Fruit fly (Drosophila melanogaster) whole organism, embryonic: Measurements from ENCODE around the gene CG2182.

ENCODE experiments used
- BtbVII ChIP-seq: fragments of 200-800 bp; sonication (Bioruptor generic); optimal IDR thresholded peaks from 3 replicates; lab custom pipeline; 2017; ENCODE audit warnings: missing biosample characterization, mild to moderate bottlenecking, missing genetic modification characterization
- CG10431 ChIP-seq: fragments of 200-800 bp; sonication (Bioruptor generic); optimal IDR thresholded peaks from 3 replicates; lab custom pipeline; 2018; ENCODE audit warnings: missing biosample characterization, mild to moderate bottlenecking, missing genetic modification characterization
- CG11695 ChIP-seq: fragments of 200-800 bp; sonication (Bioruptor generic); IDR thresholded peaks from 3 replicates; pipeline ENCODE4 v1.3.6; 2022; ENCODE audit warnings: missing biosample characterization, missing genetic modification characterization
- CG15601 ChIP-seq: fragments of 200-800 bp; sonication (Bioruptor generic); optimal IDR thresholded peaks from 3 replicates; lab custom pipeline; 2019; ENCODE audit warnings: missing biosample characterization, mild to moderate bottlenecking, missing genetic modification characterization, moderate library complexity
- CG16779 ChIP-seq: fragments of 200-800 bp; sonication (Bioruptor generic); IDR thresholded peaks from 2 replicates; pipeline ENCODE4 v1.3.6; 2022; ENCODE audit warnings: missing biosample characterization, missing genetic modification characterization
- CG17328 ChIP-seq: fragments of 200-800 bp; sonication (Bioruptor generic); IDR thresholded peaks from 2 replicates; pipeline ENCODE4 v1.3.6; 2022; ENCODE audit warnings: missing biosample characterization, missing genetic modification characterization
- CG18599 ChIP-seq: fragments of 200-800 bp; sonication (Bioruptor generic); optimal IDR thresholded peaks from 3 replicates; lab custom pipeline; 2017; ENCODE audit warnings: missing biosample characterization, missing genetic modification characterization, mild to moderate bottlenecking, moderate library complexity, missing genetic modification reagents
- CG30020 ChIP-seq: fragments of 200-800 bp; optimal IDR thresholded peaks from 2 replicates; lab custom pipeline; 2019; ENCODE audit warnings: missing biosample characterization, mild to moderate bottlenecking, missing genetic modification characterization, moderate library complexity
- CG3726 ChIP-seq: fragments of 200-800 bp; sonication (Bioruptor generic); IDR thresholded peaks from 3 replicates; pipeline ENCODE4, ENCODE4 v1.3.6; 2022; ENCODE audit warnings: missing biosample characterization, missing genetic modification characterization
- CG4282 ChIP-seq: fragments of 200-800 bp; sonication (Bioruptor generic); optimal IDR thresholded peaks from 2 replicates; lab custom pipeline; 2016; ENCODE audit warnings: missing biosample characterization, missing genetic modification characterization
- CG4424 ChIP-seq: fragments of 200-800 bp; sonication (Bioruptor generic); optimal IDR thresholded peaks from 3 replicates; lab custom pipeline; 2016; ENCODE audit warnings: missing biosample characterization, missing genetic modification characterization
- CG4820 ChIP-seq: fragments of 200-800 bp; sonication (Bioruptor generic); optimal IDR thresholded peaks from 3 replicates; lab custom pipeline; 2016; ENCODE audit warnings: missing biosample characterization, missing genetic modification characterization
- CG5180 ChIP-seq: fragments of 200-800 bp; sonication (Bioruptor generic); optimal IDR thresholded peaks from 3 replicates; lab custom pipeline; 2017; ENCODE audit warnings: missing biosample characterization, missing genetic modification characterization, mild to moderate bottlenecking, moderate library complexity, missing genetic modification reagents
- CG6683 ChIP-seq: fragments of 200-800 bp; sonication (Bioruptor generic); optimal IDR thresholded peaks from 2 replicates; lab custom pipeline; 2017; ENCODE audit warnings: missing biosample characterization, mild to moderate bottlenecking, missing genetic modification characterization, missing genetic modification reagents
- CG7839 ChIP-seq: fragments of 200-800 bp; sonication (Bioruptor generic); optimal IDR thresholded peaks from 3 replicates; lab custom pipeline; 2018; ENCODE audit warnings: missing biosample characterization, mild to moderate bottlenecking, missing genetic modification characterization, moderate library complexity
- CG8290 ChIP-seq, 3 experiments: fragments of 200-800 bp; sonication (Bioruptor generic); optimal IDR thresholded peaks; 2 replicates each; lab custom pipeline; 2016 to 2019; ENCODE audit warnings: missing biosample characterization in 3 of 3, missing genetic modification characterization in 3 of 3, mild to moderate bottlenecking in 2 of 3, moderate library complexity in 1 of 3
- CG8359 ChIP-seq: fragments of 200-800 bp; sonication (Bioruptor generic); optimal IDR thresholded peaks from 2 replicates; lab custom pipeline; 2017; ENCODE audit warnings: missing biosample characterization, mild to moderate bottlenecking, missing genetic modification characterization, borderline replicate concordance
- CG8765 ChIP-seq: fragments of 200-800 bp; sonication (Bioruptor generic); IDR thresholded peaks from 2 replicates; pipeline ENCODE4 v1.3.6; 2022; ENCODE audit warnings: missing biosample characterization, missing genetic modification characterization
- CG9437 ChIP-seq: fragments of 200-800 bp; sonication (Bioruptor generic); optimal IDR thresholded peaks from 2 replicates; lab custom pipeline; 2018; ENCODE audit warnings: missing biosample characterization, mild to moderate bottlenecking, missing genetic modification characterization
- CoRest ChIP-seq: fragments of 200-800 bp; sonication (Bioruptor generic); optimal IDR thresholded peaks from 3 replicates; lab custom pipeline; 2018; ENCODE audit warnings: missing biosample characterization, mild to moderate bottlenecking, missing genetic modification characterization, moderate library complexity
- Dll ChIP-seq: fragments of 200-800 bp; sonication (Bioruptor generic); IDR thresholded peaks from 4 replicates; pipeline ENCODE4 v1.3.6; 2022; ENCODE audit warnings: missing biosample characterization, missing genetic modification characterization; ENCODE audit not compliant: partially characterized antibody
- ERR ChIP-seq: fragments of 200-800 bp; sonication (Bioruptor generic); optimal IDR thresholded peaks from 2 replicates; lab custom pipeline; 2016; ENCODE audit warnings: missing biosample characterization, missing genetic modification characterization
- Elba2 ChIP-seq: fragments of 200-800 bp; sonication (Bioruptor generic); optimal IDR thresholded peaks from 3 replicates; lab custom pipeline; 2016; ENCODE audit warnings: missing biosample characterization, missing genetic modification characterization
- HLH54F ChIP-seq: fragments of 200-800 bp; sonication (Bioruptor generic); optimal IDR thresholded peaks from 3 replicates; lab custom pipeline; 2016; ENCODE audit warnings: missing biosample characterization, missing genetic modification characterization
- Hmx ChIP-seq: fragments of 200-800 bp; sonication (Bioruptor generic); optimal IDR thresholded peaks from 2 replicates; lab custom pipeline; 2016; ENCODE audit warnings: missing biosample characterization, missing genetic modification characterization
- Myb ChIP-seq: fragments of 200-800 bp; sonication (Bioruptor generic); optimal IDR thresholded peaks from 2 replicates; lab custom pipeline; 2016; ENCODE audit warnings: missing biosample characterization, missing genetic modification characterization
- NFAT ChIP-seq: fragments of 200-800 bp; sonication (Bioruptor generic); IDR thresholded peaks from 2 replicates; pipeline ENCODE4 v1.3.6; 2022; ENCODE audit warnings: missing biosample characterization, missing genetic modification characterization
- Nf-YB ChIP-seq: fragments of 200-800 bp; sonication (Bioruptor generic); optimal IDR thresholded peaks from 3 replicates; lab custom pipeline; 2019; ENCODE audit warnings: missing biosample characterization, mild to moderate bottlenecking, missing genetic modification characterization, moderate library complexity
- Spps ChIP-seq: fragments of 200-800 bp; sonication (Bioruptor generic); optimal IDR thresholded peaks from 2 replicates; lab custom pipeline; 2018; ENCODE audit warnings: missing biosample characterization, mild to moderate bottlenecking, missing genetic modification characterization
- Sry-β ChIP-seq: fragments of 200-800 bp; sonication (Bioruptor generic); optimal IDR thresholded peaks from 2 replicates; lab custom pipeline; 2018; ENCODE audit warnings: missing biosample characterization, mild to moderate bottlenecking, missing genetic modification characterization, moderate library complexity
- Taf1 ChIP-seq: fragments of 200-800 bp; sonication (Bioruptor generic); IDR thresholded peaks from 2 replicates; pipeline ENCODE4 v1.3.6; 2022; ENCODE audit warnings: missing biosample characterization, missing genetic modification characterization
- bowl ChIP-seq: fragments of 200-800 bp; sonication (Bioruptor generic); IDR thresholded peaks from 2 replicates; pipeline ENCODE4 v1.3.6; 2022; ENCODE audit warnings: missing biosample characterization, missing genetic modification characterization
- chinmo ChIP-seq: fragments of 200-800 bp; sonication (Bioruptor generic); IDR thresholded peaks from 4 replicates; pipeline ENCODE4 v1.3.6; 2022; ENCODE audit warnings: missing biosample characterization, missing genetic modification characterization; ENCODE audit not compliant: partially characterized antibody
- chn ChIP-seq: fragments of 200-800 bp; sonication (Bioruptor generic); optimal IDR thresholded peaks from 2 replicates; lab custom pipeline; 2016; ENCODE audit warnings: missing biosample characterization, missing genetic modification characterization
- ci ChIP-seq: fragments of 200-800 bp; sonication (Bioruptor generic); IDR thresholded peaks from 3 replicates; pipeline ENCODE4 v1.3.6; 2022; ENCODE audit warnings: missing biosample characterization, missing genetic modification characterization
- da ChIP-seq: fragments of 200-800 bp; sonication (Bioruptor generic); optimal IDR thresholded peaks from 2 replicates; lab custom pipeline; 2016; ENCODE audit warnings: missing biosample characterization, missing genetic modification characterization
- emc ChIP-seq: fragments of 200-800 bp; sonication (Bioruptor generic); optimal IDR thresholded peaks from 2 replicates; lab custom pipeline; 2016; ENCODE audit warnings: missing biosample characterization, missing genetic modification characterization
- eve ChIP-seq, 2 experiments: fragments of >200 bp; optimal IDR thresholded peaks; 2 replicates each; lab custom pipeline; 2017; ENCODE audit warnings: missing biosample characterization in 2 of 2, missing genetic modification characterization in 2 of 2
- eyg ChIP-seq: fragments of 200-800 bp; sonication (Bioruptor generic); optimal IDR thresholded peaks from 3 replicates; lab custom pipeline; 2016; ENCODE audit warnings: missing biosample characterization, missing genetic modification characterization
- ftz-f1 ChIP-seq: fragments of 200-800 bp; sonication (Bioruptor generic); optimal IDR thresholded peaks from 2 replicates; lab custom pipeline; 2016; ENCODE audit warnings: missing biosample characterization, missing genetic modification characterization
- ham ChIP-seq: fragments of 200-800 bp; sonication (Bioruptor generic); IDR thresholded peaks from 2 replicates; pipeline ENCODE4 v1.3.6; 2022; ENCODE audit warnings: missing biosample characterization, missing genetic modification characterization
- kni ChIP-seq: fragments of 200-800 bp; sonication (Bioruptor generic); optimal IDR thresholded peaks from 3 replicates; lab custom pipeline; 2017; ENCODE audit warnings: mild to moderate bottlenecking, missing biosample characterization, missing genetic modification reagents, missing genetic modification characterization
- knrl ChIP-seq: fragments of 200-800 bp; sonication (Bioruptor generic); IDR thresholded peaks from 3 replicates; pipeline ENCODE4 v1.3.6; 2022; ENCODE audit warnings: missing biosample characterization, missing genetic modification characterization; ENCODE audit not compliant: partially characterized antibody
- lbe ChIP-seq: fragments of 200-800 bp; sonication (Bioruptor generic); optimal IDR thresholded peaks from 2 replicates; lab custom pipeline; 2016; ENCODE audit warnings: missing biosample characterization, mild to moderate bottlenecking, missing genetic modification characterization
- nerfin-1 ChIP-seq: fragments of 200-800 bp; sonication (Bioruptor generic); optimal IDR thresholded peaks from 3 replicates; lab custom pipeline; 2019; ENCODE audit warnings: missing biosample characterization, mild to moderate bottlenecking, missing genetic modification characterization, moderate library complexity
- otp ChIP-seq: fragments of 200-800 bp; sonication (Bioruptor generic); IDR thresholded peaks from 3 replicates; pipeline ENCODE4, ENCODE4 v1.3.6; 2022; ENCODE audit warnings: missing biosample characterization, missing genetic modification characterization
- pnt ChIP-seq: fragments of 200-800 bp; sonication (Bioruptor generic); optimal IDR thresholded peaks from 3 replicates; lab custom pipeline; 2016; ENCODE audit warnings: missing biosample characterization, missing genetic modification characterization
- sens ChIP-seq: fragments of 200-800 bp; sonication (Bioruptor generic); peaks from one replicate; lab custom pipeline; 2016; ENCODE audit warnings: missing biosample characterization, missing genetic modification characterization
- tup ChIP-seq: fragments of 200-800 bp; sonication (Bioruptor generic); optimal IDR thresholded peaks from 2 replicates; lab custom pipeline; 2016; ENCODE audit warnings: missing biosample characterization, mild to moderate bottlenecking, missing genetic modification characterization, moderate library complexity
- vfl ChIP-seq: fragments of 200-800 bp; sonication (Bioruptor generic); optimal IDR thresholded peaks from 2 replicates; lab custom pipeline; 2016; ENCODE audit warnings: missing biosample characterization, missing genetic modification characterization

The CG2182 gene

DNA sequence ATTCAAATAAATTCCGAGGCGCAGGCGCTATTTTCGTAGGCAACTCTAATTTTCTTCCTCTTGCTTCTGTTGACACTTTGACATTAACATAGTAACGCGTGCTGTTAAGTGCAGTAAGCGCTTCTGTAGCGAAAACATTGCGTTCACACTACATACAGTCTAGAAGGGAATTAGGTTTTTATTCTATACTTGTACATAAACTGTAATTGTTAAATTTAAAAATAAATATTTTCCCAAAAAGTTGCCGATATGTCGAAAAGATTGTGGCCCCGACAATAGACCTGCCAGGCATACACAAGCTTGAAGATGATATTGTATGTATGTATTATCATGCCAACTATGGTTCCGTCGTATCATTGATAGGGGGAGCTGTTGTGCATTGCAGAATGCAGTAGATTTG lies 53.2 kb downstream of the CG2182 start, which contains the start of gene asl:
Gene asl (minus strand): TSS at position 67 of the 400 bp plus-strand sequence.
- TF ChIP-seq CoRest (tag; lab: Kevin White, UChicago) (peak; percentile 81), kni (GFP tag; lab: Kevin White, UChicago) (peak; percentile 48), CG9437 (GFP tag; lab: Kevin White, UChicago) (peak; percentile 46), chn (GFP tag; lab: Kevin White, UChicago) (peak; percentile 76), CG7839 (tag; lab: Kevin White, UChicago) (no peak), ci (GFP tag; lab: Robert Waterston, UW) (0 out of 3 replicates have a peak, but pooled peaks have one; percentile 44), Nf-YB (peak; percentile 33), da (GFP tag; lab: Kevin White, UChicago) (no peak), eve (GFP tag; optimal IDR thresholded peaks at IDR 0.05; lab: Kevin White, UChicago) (no peak), CG16779 (no peak), CG15601 (tag; lab: Kevin White, UChicago) (peak; percentile 70), Spps (tag; lab: Kevin White, UChicago) (peak; percentile 26), CG4282 (GFP tag; lab: Kevin White, UChicago) (no peak), Taf1 (no peak), BtbVII (GFP tag; lab: Kevin White, UChicago) (peak; percentile 42), CG30020 (tag; lab: Kevin White, UChicago) (peak; percentile 94), ERR (GFP tag; lab: Kevin White, UChicago) (no peak), CG5180 (GFP tag; lab: Kevin White, UChicago) (no peak), CG3726 (GFP tag; lab: Robert Waterston, UW) (no peak), otp (0 out of 3 replicates have a peak, but pooled peaks have one; percentile 33), CG10431 (GFP tag; lab: Kevin White, UChicago) (peak; percentile 48), Hmx (no peak), sens (GFP tag; lab: Kevin White, UChicago) (peak; percentile 93), CG8765 (peak; percentile 63), Sry-β (peak; percentile 19), knrl (GFP tag; lab: Robert Waterston, UW) (peak; percentile 21; the same call in 1 of the 3 replicates), HLH54F (GFP tag; lab: Kevin White, UChicago) (peak; percentile 60), bowl (GFP tag; lab: Robert Waterston, UW) (no peak), CG18599 (GFP tag; lab: Kevin White, UChicago) (no peak), CG11695 (GFP tag; lab: Robert Waterston, UW) (peak; percentile 35; the same call in 1 of the 3 replicates), Elba2 (GFP tag; lab: Kevin White, UChicago) (peak; percentile 96), ham (GFP tag; lab: Robert Waterston, UW) (no peak), tup (GFP tag; lab: Kevin White, UChicago) (peak; percentile 9), CG17328 (GFP tag; lab: Robert Waterston, UW) (peak; percentile 57), CG8359 (GFP tag; lab: Kevin White, UChicago) (peak; percentile 26), CG4820 (GFP tag; lab: Kevin White, UChicago) (peak; percentile 27), chinmo (GFP tag; lab: Robert Waterston, UW) (0 out of 4 replicates have a peak, but pooled peaks have one; percentile 58), NFAT (GFP tag; lab: Robert Waterston, UW) (no peak), pnt (GFP tag; lab: Kevin White, UChicago) (peak; percentile 45), ftz-f1 (GFP tag; lab: Kevin White, UChicago) (no peak), lbe (GFP tag; lab: Kevin White, UChicago) (peak; percentile 41), vfl (peak; percentile 16), Myb (GFP tag; lab: Kevin White, UChicago) (peak; percentile 44), CG6683 (GFP tag; lab: Kevin White, UChicago) (peak; percentile 19), CG4424 (GFP tag; lab: Kevin White, UChicago) (peak; percentile 75), Dll (GFP tag; lab: Robert Waterston, UW) (no peak), nerfin-1 (peak; percentile 67), eyg (GFP tag; lab: Kevin White, UChicago) (peak; percentile 32), CG8290 (GFP tag; optimal IDR thresholded peaks at IDR 0.05; lab: Kevin White, UChicago) (peak; percentile 86), CG8290 (tag; optimal IDR thresholded peaks at IDR 0.05; lab: Kevin White, UChicago) (peak in 1 of 2 experiments; percentile 77), emc (GFP tag; lab: Kevin White, UChicago) (peak; percentile 7)
